Worm (Caenorhabditis elegans): ENCODE results near the gene ZC239.14.

DNA sequence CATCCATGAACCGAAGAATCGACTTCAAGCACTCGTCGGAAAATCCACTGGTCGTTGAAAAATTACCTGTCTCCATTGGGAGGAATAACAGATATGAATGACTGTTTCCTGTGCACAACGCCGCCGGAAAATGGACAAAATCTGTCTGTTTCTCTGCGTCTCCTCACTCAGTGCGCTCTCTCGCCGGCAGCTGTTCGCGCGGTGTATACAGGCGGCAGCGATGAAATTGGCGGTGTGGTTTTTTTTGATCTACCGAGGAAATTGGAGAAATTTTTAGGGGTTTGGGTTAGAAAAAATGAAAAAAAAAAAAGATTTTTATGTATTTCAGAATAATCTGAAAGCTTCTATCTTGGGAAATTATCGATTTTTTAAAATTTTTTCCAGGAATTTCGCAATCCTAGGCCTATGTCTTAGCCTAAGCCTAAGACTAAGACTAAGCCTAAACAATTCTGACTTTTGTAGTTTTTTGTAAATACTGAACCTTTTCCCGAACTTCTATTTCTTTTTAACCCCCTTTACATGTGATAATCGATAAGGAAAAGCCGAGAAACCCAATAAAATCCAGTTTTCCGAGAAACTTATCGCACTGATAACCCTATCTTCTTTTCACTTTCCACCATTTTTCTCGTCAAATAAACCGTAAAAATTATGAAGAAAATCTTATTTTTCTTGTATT is 26.3 kb upstream of the ZC239.14 start, which contains the start of the genes fbxc-50 and C17F4.2:
- no peak for TF ChIP-seq dao-5 (tag; optimal IDR thresholded peaks at IDR 0.05)
- TF ChIP-seq W03F9.2 (tag; optimal IDR thresholded peaks at IDR 0.05), result no peak
- TF ChIP-seq him-1 (tag; optimal IDR thresholded peaks at IDR 0.05), result no peak
